Worm (Caenorhabditis elegans): ENCODE results near the gene F14B8.4.

DNA sequence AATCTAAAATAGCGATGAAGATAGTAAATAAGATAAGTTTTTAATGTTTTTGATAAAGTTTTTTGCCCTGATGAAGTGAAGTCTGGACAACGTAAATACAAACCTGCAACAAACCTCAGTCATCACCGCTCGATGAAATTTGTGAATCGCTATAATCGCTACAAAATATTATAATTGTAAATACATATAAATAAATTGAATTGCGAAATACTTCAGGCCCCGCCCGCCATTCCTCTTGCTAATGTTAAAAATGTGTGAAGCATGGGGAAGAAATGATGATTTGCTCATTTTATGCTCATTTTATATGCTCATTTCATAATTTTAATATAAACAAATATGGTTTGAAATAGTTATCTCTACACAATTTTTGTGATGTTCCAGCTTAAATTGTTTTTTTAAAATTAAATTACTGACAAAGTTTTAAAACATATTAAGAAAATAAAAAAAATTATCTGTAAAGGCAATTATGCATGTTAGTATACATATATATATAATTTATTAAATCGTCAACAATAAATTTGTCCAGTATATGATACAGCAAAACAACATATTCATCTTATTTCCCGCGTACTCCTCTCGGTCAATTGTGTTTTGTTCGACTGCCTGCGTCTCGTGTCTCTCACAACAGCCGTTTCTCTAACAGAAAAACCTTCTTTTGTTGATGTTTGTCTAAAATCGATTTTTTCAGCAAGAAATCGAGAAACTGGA, 4.5 kb upstream of the F14B8.4 start, which contains the start of gene sid-5:
- TF ChIP-seq flt-1 (GFP tag; IDR thresholded peaks at IDR 0.05), result no peak
- no peak for TF ChIP-seq ztf-29 (GFP tag; IDR thresholded peaks at IDR 0.05)
